Worm (Caenorhabditis elegans): ENCODE data around the gene pck-3.

Gene pck-3

ce11 chrIV:5939122-5939521 is 42.7 kb downstream of the pck-3 start, which contains the start of gene mcu-1 (continued):
- TF ChIP-seq pqm-1 (tag; optimal IDR thresholded peaks at IDR 0.05) (no peak), nhr-76 (tag; optimal IDR thresholded peaks at IDR 0.05) (no peak), ztf-11 (tag; optimal IDR thresholded peaks at IDR 0.05) (no peak), jun-1 (tag; optimal IDR thresholded peaks at IDR 0.05) (peak; percentile 41), lin-15B (tag; optimal IDR thresholded peaks at IDR 0.05) (no peak), hmg-11 (tag; optimal IDR thresholded peaks at IDR 0.05) (peak; percentile 10), nhr-12 (tag; optimal IDR thresholded peaks at IDR 0.05) (no peak), nhr-43 (tag; optimal IDR thresholded peaks at IDR 0.05; ENCODE audit: poor library complexity, severe bottlenecking) (peak; percentile 69), ztf-4 (tag; optimal IDR thresholded peaks at IDR 0.05) (no peak)

- no peak for TF ChIP-seq nhr-28 (tag; optimal IDR thresholded peaks at IDR 0.05)
Observed at ce11 chrIV:5939908-5940307, 43.5 kb downstream of the pck-3 start.

- TF ChIP-seq fkh-2 (tag; optimal IDR thresholded peaks at IDR 0.05) = no peak
- no peak for TF ChIP-seq mml-1 (tag; optimal IDR thresholded peaks at IDR 0.05)
- TF ChIP-seq elt-1 (tag; optimal IDR thresholded peaks at IDR 0.05) = no peak
- no peak for TF ChIP-seq daf-12 (tag; optimal IDR thresholded peaks at IDR 0.05)
- TF ChIP-seq lin-15B (tag; optimal IDR thresholded peaks at IDR 0.05) = peak; percentile 22
- TF ChIP-seq nhr-23 (tag; optimal IDR thresholded peaks at IDR 0.05) = peak; percentile 17
- no peak for TF ChIP-seq nhr-77 (tag; optimal IDR thresholded peaks at IDR 0.05)
- no peak for TF ChIP-seq fkh-10 (GFP tag; optimal IDR thresholded peaks at IDR 0.05)
- no peak for TF ChIP-seq egl-27 (tag; optimal IDR thresholded peaks at IDR 0.05)
- TF ChIP-seq ceh-28 (tag; optimal IDR thresholded peaks at IDR 0.05) = peak; percentile 21
- TF ChIP-seq unc-62 (GFP tag; optimal IDR thresholded peaks at IDR 0.05) = no peak
- TF ChIP-seq ceh-9 (tag; optimal IDR thresholded peaks at IDR 0.05) = no peak
- TF ChIP-seq nhr-76 (tag; optimal IDR thresholded peaks at IDR 0.05) = no peak
Observed at ce11 chrIV:5940608-5941007, 44.2 kb downstream of the pck-3 start.

ce11 chrIV:5941236-5941976 is 45.0 kb downstream of the pck-3 start, which contains the start of gene pfkb-1.2:
Gene pfkb-1.2 (plus strand): TSS chrIV:5941926.
- TF ChIP-seq nfya-1 (tag; optimal IDR thresholded peaks at IDR 0.05; ENCODE audit: insufficient read depth) (peak; percentile 40), pha-4 (tag; optimal IDR thresholded peaks at IDR 0.05) (peak; percentile 6), egl-5 (tag; optimal IDR thresholded peaks at IDR 0.05) (peak; percentile 32), nhr-67 (tag; optimal IDR thresholded peaks at IDR 0.05) (no peak), lin-39 (tag; optimal IDR thresholded peaks at IDR 0.05) (peak; percentile 60)

ce11 chrIV:5944172-5944571 is 47.7 kb downstream of the pck-3 start:
- no peak for TF ChIP-seq nhr-11 (tag; optimal IDR thresholded peaks at IDR 0.05)
- TF ChIP-seq lin-39 (tag; optimal IDR thresholded peaks at IDR 0.05) = peak; percentile 3

- TF ChIP-seq jun-1 (tag; optimal IDR thresholded peaks at IDR 0.05) (no peak), ceh-82 (tag; optimal IDR thresholded peaks at IDR 0.05) (no peak)
Observed at ce11 chrIV:5945455-5945854, 49.0 kb downstream of the pck-3 start.

ce11 chrIV:5946602-5947444 is 50.4 kb downstream of the pck-3 start, which contains the start of gene inx-7:
Gene inx-7 (minus strand): TSS chrIV:5946638.
- TF ChIP-seq nfya-1 (tag; optimal IDR thresholded peaks at IDR 0.05; ENCODE audit: insufficient read depth) (no peak), nhr-43 (tag; optimal IDR thresholded peaks at IDR 0.05; ENCODE audit: poor library complexity, severe bottlenecking) (peak; percentile 32), ama-1 (optimal IDR thresholded peaks at IDR 0.05) (peak; percentile 53), R02D3.7 (tag; optimal IDR thresholded peaks at IDR 0.05) (peak; percentile 27), mdl-1 (tag; optimal IDR thresholded peaks at IDR 0.05) (no peak), hmg-11 (tag; optimal IDR thresholded peaks at IDR 0.05) (peak; percentile 4), egl-27 (tag; optimal IDR thresholded peaks at IDR 0.05) (no peak), skn-1 (tag; optimal IDR thresholded peaks at IDR 0.05) (no peak), lin-39 (tag; optimal IDR thresholded peaks at IDR 0.05) (peak; percentile 6), nhr-25 (tag; optimal IDR thresholded peaks at IDR 0.05) (peak; percentile 3)

Measured in whole organism, L3 larva.